Fruit fly (Drosophila melanogaster): ENCODE results near the gene CG33645.

- TF ChIP-seq CG8478 (optimal IDR thresholded peaks at IDR 0.05) (no peak), CTCF (optimal IDR thresholded peaks at IDR 0.05) (no peak)
Observed at dm6 chr2L:13568938-13569337, 36.3 kb downstream of the CG33645 start.

Measured in S2 (cell line).